Fruit fly (Drosophila melanogaster) whole organism, prepupa: ENCODE measurements around the gene Nasp.

Experiments
- Blimp-1 ChIP-seq: fragments of 200-800 bp; sonication (Bioruptor generic); optimal IDR thresholded peaks from 3 replicates; lab custom pipeline; 2017; ENCODE audit warnings: missing biosample characterization, missing genetic modification characterization, mild to moderate bottlenecking, moderate library complexity, missing genetic modification reagents
- CG10669 ChIP-seq: fragments of 200-800 bp; sonication (Bioruptor generic); optimal IDR thresholded peaks from 3 replicates; lab custom pipeline; 2018; ENCODE audit warnings: missing biosample characterization, mild to moderate bottlenecking, missing genetic modification characterization, moderate library complexity
- CG11294 ChIP-seq: fragments of 200-800 bp; sonication (Bioruptor generic); IDR thresholded peaks from 2 replicates; pipeline ENCODE4 v1.3.6; 2022; ENCODE audit warnings: missing biosample characterization, missing genetic modification characterization
- CG11902 ChIP-seq: fragments of 200-800 bp; sonication (Bioruptor generic); optimal IDR thresholded peaks from 3 replicates; lab custom pipeline; 2016; ENCODE audit warnings: missing biosample characterization, missing genetic modification characterization
- CG15336 ChIP-seq: fragments of 200-800 bp; sonication (Bioruptor generic); IDR thresholded peaks from 2 replicates; pipeline ENCODE4 v1.3.6; 2022; ENCODE audit warnings: missing biosample characterization, missing genetic modification characterization
- CG1621 ChIP-seq: fragments of 200-800 bp; sonication (Bioruptor generic); optimal IDR thresholded peaks from 3 replicates; lab custom pipeline; 2018; ENCODE audit warnings: missing biosample characterization, mild to moderate bottlenecking, missing genetic modification characterization
- CG16779 ChIP-seq: fragments of 200-800 bp; sonication (Bioruptor generic); optimal IDR thresholded peaks from 3 replicates; lab custom pipeline; 2017; ENCODE audit warnings: missing biosample characterization, mild to moderate bottlenecking, missing genetic modification characterization
- CG32006 ChIP-seq: fragments of 200-800 bp; sonication (Bioruptor generic); optimal IDR thresholded peaks from 3 replicates; lab custom pipeline; 2017; ENCODE audit warnings: missing biosample characterization, mild to moderate bottlenecking, missing genetic modification characterization
- CG3919 ChIP-seq: fragments of 200-800 bp; sonication (Bioruptor generic); optimal IDR thresholded peaks from 3 replicates; lab custom pipeline; 2016; ENCODE audit warnings: missing biosample characterization, missing genetic modification characterization
- CG4318 ChIP-seq: fragments of 200-800 bp; sonication (Bioruptor generic); optimal IDR thresholded peaks from 3 replicates; lab custom pipeline; 2017; ENCODE audit warnings: missing biosample characterization, mild to moderate bottlenecking, missing genetic modification characterization
- CG6163 ChIP-seq: fragments of 200-800 bp; sonication (Bioruptor generic); IDR thresholded peaks from 3 replicates; pipeline ENCODE4 v1.3.6; 2022; ENCODE audit warnings: missing biosample characterization, missing genetic modification characterization
- CG6276 ChIP-seq: fragments of 200-800 bp; sonication (Bioruptor generic); optimal IDR thresholded peaks from 2 replicates; lab custom pipeline; 2017; ENCODE audit warnings: missing biosample characterization, mild to moderate bottlenecking, missing genetic modification characterization
- CG6808 ChIP-seq: fragments of 200-800 bp; sonication (Bioruptor generic); optimal IDR thresholded peaks from 3 replicates; lab custom pipeline; 2017; ENCODE audit warnings: missing biosample characterization, missing genetic modification characterization, mild to moderate bottlenecking, moderate library complexity, missing genetic modification reagents
- CG6854 ChIP-seq: fragments of 200-800 bp; sonication (Bioruptor generic); optimal IDR thresholded peaks from 2 replicates; lab custom pipeline; 2017; ENCODE audit warnings: missing biosample characterization, mild to moderate bottlenecking, missing genetic modification characterization
- CG7368 ChIP-seq: fragments of 200-800 bp; sonication (Bioruptor generic); optimal IDR thresholded peaks from 3 replicates; lab custom pipeline; 2016; ENCODE audit warnings: missing biosample characterization, missing genetic modification characterization
- CG8119 ChIP-seq: fragments of 200-800 bp; sonication (Bioruptor generic); IDR thresholded peaks from 3 replicates; pipeline ENCODE4 v1.3.6; 2022; ENCODE audit warnings: missing biosample characterization, missing genetic modification characterization
- CG8319 ChIP-seq: fragments of 200-800 bp; sonication (Bioruptor generic); optimal IDR thresholded peaks from 3 replicates; lab custom pipeline; 2016; ENCODE audit warnings: missing biosample characterization, missing genetic modification characterization
- CG8632 ChIP-seq: fragments of 200-800 bp; sonication (Bioruptor generic); optimal IDR thresholded peaks from 3 replicates; lab custom pipeline; 2016; ENCODE audit warnings: missing biosample characterization, missing genetic modification characterization
- Eip75B ChIP-seq: fragments of 200-800 bp; sonication (Bioruptor generic); optimal IDR thresholded peaks from 3 replicates; lab custom pipeline; 2016; ENCODE audit warnings: missing biosample characterization, missing genetic modification characterization
- Eip78C ChIP-seq: fragments of 200-800 bp; sonication (Bioruptor generic); peaks from one replicate; lab custom pipeline; 2016; ENCODE audit warnings: missing biosample characterization, missing genetic modification characterization
- Ets21C ChIP-seq: fragments of 200-800 bp; sonication (Bioruptor generic); optimal IDR thresholded peaks from 3 replicates; lab custom pipeline; 2016; ENCODE audit warnings: missing biosample characterization, missing genetic modification characterization
- Ets96B ChIP-seq: fragments of 200-800 bp; optimal IDR thresholded peaks from 2 replicates; lab custom pipeline; 2019; ENCODE audit warnings: missing biosample characterization, mild to moderate bottlenecking, missing genetic modification characterization, moderate library complexity
- Hr38 ChIP-seq: sonication (Bioruptor generic); optimal IDR thresholded peaks from 2 replicates; lab custom pipeline; 2016; ENCODE audit warnings: missing biosample characterization, missing genetic modification characterization
- Lpt ChIP-seq: fragments of 200-800 bp; sonication (Bioruptor generic); optimal IDR thresholded peaks from 3 replicates; lab custom pipeline; 2016; ENCODE audit warnings: missing biosample characterization, missing genetic modification characterization
- Met ChIP-seq: fragments of 200-800 bp; sonication (Bioruptor generic); optimal IDR thresholded peaks from 3 replicates; lab custom pipeline; 2016; ENCODE audit warnings: missing biosample characterization, missing genetic modification characterization
- OdsH ChIP-seq: fragments of 200-800 bp; sonication (Bioruptor generic); optimal IDR thresholded peaks from 3 replicates; lab custom pipeline; 2016; ENCODE audit warnings: missing biosample characterization, missing genetic modification characterization
- Smox ChIP-seq: fragments of 200-800 bp; sonication (Bioruptor generic); optimal IDR thresholded peaks from 3 replicates; lab custom pipeline; 2016; ENCODE audit warnings: missing biosample characterization, missing genetic modification characterization
- Sox102F ChIP-seq: fragments of 200-800 bp; sonication (Bioruptor generic); optimal IDR thresholded peaks from 2 replicates; lab custom pipeline; 2016; ENCODE audit warnings: missing biosample characterization, mild to moderate bottlenecking, missing genetic modification characterization
- Sox14 ChIP-seq: fragments of 200-800 bp; sonication (Bioruptor generic); optimal IDR thresholded peaks from 3 replicates; lab custom pipeline; 2016; ENCODE audit warnings: missing biosample characterization, missing genetic modification characterization
- Sox15 ChIP-seq: fragments of 200-800 bp; sonication (Bioruptor generic); optimal IDR thresholded peaks from 3 replicates; lab custom pipeline; 2016; ENCODE audit warnings: missing biosample characterization, missing genetic modification characterization
- achi ChIP-seq: fragments of 200-800 bp; sonication (Bioruptor generic); optimal IDR thresholded peaks from 3 replicates; lab custom pipeline; 2016; ENCODE audit warnings: missing biosample characterization, missing genetic modification characterization
- cyc ChIP-seq: fragments of 200-800 bp; sonication (Bioruptor generic); optimal IDR thresholded peaks from 3 replicates; lab custom pipeline; 2016; ENCODE audit warnings: missing biosample characterization, missing genetic modification characterization
- dac ChIP-seq: fragments of 200-800 bp; sonication (Bioruptor generic); optimal IDR thresholded peaks from 2 replicates; lab custom pipeline; 2017; ENCODE audit warnings: missing biosample characterization, mild to moderate bottlenecking, missing genetic modification characterization
- eg ChIP-seq: fragments of 200-800 bp; sonication (Bioruptor generic); IDR thresholded peaks from 3 replicates; pipeline ENCODE4 v1.3.6; 2022; ENCODE audit warnings: missing biosample characterization, missing genetic modification characterization
- esn ChIP-seq: fragments of 200-800 bp; sonication (Bioruptor generic); optimal IDR thresholded peaks from 2 replicates; lab custom pipeline; 2016; ENCODE audit warnings: missing biosample characterization, mild to moderate bottlenecking, missing genetic modification characterization, moderate library complexity
- fkh ChIP-seq: fragments of 200-800 bp; sonication (Bioruptor generic); optimal IDR thresholded peaks from 3 replicates; lab custom pipeline; 2017; ENCODE audit warnings: missing biosample characterization, mild to moderate bottlenecking, missing genetic modification characterization, moderate library complexity
- lz ChIP-seq: fragments of 200-800 bp; sonication (Bioruptor generic); optimal IDR thresholded peaks from 3 replicates; lab custom pipeline; 2016; ENCODE audit warnings: missing biosample characterization, missing genetic modification characterization
- net ChIP-seq: fragments of 200-800 bp; sonication (Bioruptor generic); optimal IDR thresholded peaks from 3 replicates; lab custom pipeline; 2016; ENCODE audit warnings: missing biosample characterization, missing genetic modification characterization
- pdm3 ChIP-seq: fragments of 200-800 bp; sonication (Bioruptor generic); optimal IDR thresholded peaks from 3 replicates; lab custom pipeline; 2016; ENCODE audit warnings: missing biosample characterization, missing genetic modification characterization
- salr ChIP-seq, 2 experiments: fragments of 200-800 bp; sonication (Bioruptor generic); optimal IDR thresholded peaks; 3 replicates each; lab custom pipeline; 2016 to 2018; ENCODE audit warnings: missing biosample characterization in 2 of 2, missing genetic modification characterization in 2 of 2, mild to moderate bottlenecking in 1 of 2
- spab ChIP-seq: fragments of 200-800 bp; sonication (Bioruptor generic); optimal IDR thresholded peaks from 2 replicates; lab custom pipeline; 2017; ENCODE audit warnings: missing biosample characterization, mild to moderate bottlenecking, missing genetic modification characterization, missing genetic modification reagents
- ss ChIP-seq, 2 experiments: fragments of 200-800 bp; sonication (Bioruptor generic); optimal IDR thresholded peaks; 2 replicates in 1 of 2; 3 replicates in 1 of 2; lab custom pipeline; 2017 to 2018; ENCODE audit warnings: mild to moderate bottlenecking in 2 of 2, missing biosample characterization in 2 of 2, missing genetic modification characterization in 2 of 2, moderate library complexity in 1 of 2
- svp ChIP-seq: fragments of 200-800 bp; sonication (Bioruptor generic); peaks from one replicate; lab custom pipeline; 2016; ENCODE audit warnings: missing biosample characterization, missing genetic modification characterization
- topi ChIP-seq: fragments of 200-800 bp; sonication (Bioruptor generic); optimal IDR thresholded peaks from 3 replicates; lab custom pipeline; 2016; ENCODE audit warnings: missing biosample characterization, missing genetic modification characterization

The Nasp gene

DNA sequence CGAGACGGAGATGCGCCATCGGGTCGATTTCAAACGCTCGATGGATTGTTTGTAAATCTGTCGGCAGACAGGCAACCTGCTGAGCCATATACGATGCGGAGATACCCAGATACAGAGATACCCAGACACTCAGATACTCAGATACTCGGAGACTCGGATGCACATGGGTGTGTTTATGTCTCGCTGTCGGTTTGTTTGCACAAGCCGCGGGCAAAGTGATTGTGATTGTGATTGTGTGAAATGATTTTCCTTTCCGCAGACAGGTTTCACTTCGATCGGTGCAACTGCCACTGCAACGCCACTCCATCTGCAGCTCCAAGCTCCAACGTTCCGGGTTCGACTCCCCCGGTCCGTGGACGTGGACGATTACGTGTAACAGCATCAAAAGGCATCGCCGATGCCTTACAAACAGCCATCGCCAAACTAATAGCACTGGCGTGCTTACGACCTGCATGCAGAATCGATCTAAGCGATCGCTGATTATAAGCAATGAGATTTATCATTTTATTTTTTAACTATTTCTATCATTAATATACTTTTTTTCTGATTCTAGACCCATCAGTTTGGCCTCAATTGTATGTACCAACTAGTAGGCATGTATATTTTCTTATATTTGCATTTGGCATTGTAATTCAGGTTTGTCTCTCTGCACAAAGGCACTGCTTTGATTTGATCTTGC lies 41.3 kb downstream of the Nasp start (continued):
- TF ChIP-seq CG6808 (GFP tag; lab: Kevin White, UChicago) (peak; percentile 43), spab (GFP tag; lab: Kevin White, UChicago) (peak; percentile 66), svp (GFP tag; lab: Kevin White, UChicago) (peak; percentile 79), Met (GFP tag; lab: Kevin White, UChicago) (peak; percentile 50), Hr38 (GFP tag; lab: Kevin White, UChicago) (no peak), Sox15 (GFP tag; lab: Kevin White, UChicago) (peak; percentile 51), fkh (GFP tag; lab: Kevin White, UChicago) (no peak), eg (GFP tag; lab: Robert Waterston, UW) (peak; percentile 97), CG6276 (GFP tag; lab: Kevin White, UChicago) (peak; percentile 86), achi (GFP tag; lab: Kevin White, UChicago) (peak; percentile 82), Sox102F (GFP tag; lab: Kevin White, UChicago) (peak; percentile 57), CG16779 (tag; lab: Kevin White, UChicago) (peak; percentile 73), CG8119 (peak; percentile 92), Sox14 (GFP tag; lab: Kevin White, UChicago) (peak; percentile 73), Eip75B (GFP tag; lab: Kevin White, UChicago) (peak; percentile 67), CG8632 (GFP tag; lab: Kevin White, UChicago) (peak; percentile 54), Ets21C (GFP tag; lab: Kevin White, UChicago) (peak; percentile 31), CG10669 (GFP tag; lab: Kevin White, UChicago) (peak; percentile 78), Ets96B (tag; lab: Kevin White, UChicago) (peak; percentile 84), CG15336 (peak; percentile 90), lz (GFP tag; lab: Kevin White, UChicago) (peak; percentile 60), CG6163 (GFP tag; lab: Robert Waterston, UW) (peak; percentile 92), cyc (GFP tag; lab: Kevin White, UChicago) (peak; percentile 43), CG11294 (GFP tag; lab: Robert Waterston, UW) (peak; percentile 84), esn (GFP tag; lab: Kevin White, UChicago) (peak; percentile 65), pdm3 (peak; percentile 80)

DNA sequence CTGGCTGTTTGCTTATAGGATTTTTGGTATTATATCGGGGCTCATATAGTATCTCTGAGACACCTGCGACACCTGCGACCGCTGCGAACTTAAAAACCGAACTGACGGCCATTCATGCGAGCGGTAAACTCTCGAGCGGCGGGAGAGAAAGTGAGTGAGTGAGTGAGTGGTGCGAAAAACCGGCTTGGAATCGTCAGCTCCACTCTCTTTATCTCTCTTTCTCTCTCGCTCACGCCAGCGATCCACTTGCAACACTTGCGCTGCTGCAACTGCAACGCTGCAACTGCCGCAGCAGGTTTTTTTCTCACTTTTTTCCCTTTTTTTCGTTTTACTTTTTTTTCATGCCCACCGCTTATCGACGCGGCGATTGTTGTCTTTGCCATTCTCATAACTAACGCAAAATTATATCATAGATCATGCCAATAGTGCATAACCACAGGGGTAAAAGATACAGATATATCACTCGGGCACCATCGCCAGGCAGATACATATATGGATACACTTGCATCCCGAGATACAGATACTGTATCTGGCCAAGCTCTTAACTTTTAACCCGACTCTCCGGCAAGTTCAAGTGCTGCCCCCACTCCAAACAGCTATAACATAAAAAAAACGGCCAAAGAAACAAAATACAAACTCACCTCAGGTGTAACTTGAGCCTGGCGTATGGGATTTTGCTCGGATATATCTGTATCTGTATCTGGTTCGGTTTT lies 45.0 kb downstream of the Nasp start:
- TF ChIP-seq CG6163 (GFP tag; lab: Robert Waterston, UW), result peak; percentile 71; the same call in 2 of the 3 replicates
- no peak for TF ChIP-seq Ets21C (GFP tag; lab: Kevin White, UChicago)
- peak; percentile 86 for TF ChIP-seq CG6808 (GFP tag; lab: Kevin White, UChicago)
- peak; percentile 48 to 87 for TF ChIP-seq ss (GFP tag; optimal IDR thresholded peaks at IDR 0.05; lab: Kevin White, UChicago)
- TF ChIP-seq Eip78C (GFP tag; lab: Kevin White, UChicago), result peak; percentile 70
- TF ChIP-seq Hr38 (GFP tag; lab: Kevin White, UChicago), result no peak
- peak; percentile 37 for TF ChIP-seq CG32006
- TF ChIP-seq CG16779 (tag; lab: Kevin White, UChicago), result peak; percentile 63
- TF ChIP-seq dac (GFP tag; lab: Kevin White, UChicago), result peak; percentile 9
- TF ChIP-seq CG4318, result no peak
- TF ChIP-seq Blimp-1 (GFP tag; lab: Kevin White, UChicago), result peak; percentile 94
- peak; percentile 57 for TF ChIP-seq net (GFP tag; lab: Kevin White, UChicago)
- TF ChIP-seq spab (GFP tag; lab: Kevin White, UChicago), result peak; percentile 65
- no peak for TF ChIP-seq CG8319 (GFP tag; lab: Kevin White, UChicago)
- peak; percentile 74 for TF ChIP-seq Lpt (GFP tag; lab: Kevin White, UChicago)
- no peak for TF ChIP-seq esn (GFP tag; lab: Kevin White, UChicago)
- TF ChIP-seq OdsH (GFP tag; lab: Kevin White, UChicago), result no peak
- TF ChIP-seq CG3919 (GFP tag; lab: Kevin White, UChicago), result peak; percentile 71
- TF ChIP-seq Eip75B (GFP tag; lab: Kevin White, UChicago), result peak; percentile 14
- no peak for TF ChIP-seq lz (GFP tag; lab: Kevin White, UChicago)
- TF ChIP-seq salr (GFP tag; optimal IDR thresholded peaks at IDR 0.05; lab: Kevin White, UChicago), result no peak
- peak; percentile 45 for TF ChIP-seq Ets96B (tag; lab: Kevin White, UChicago)
- TF ChIP-seq eg (GFP tag; lab: Robert Waterston, UW), result peak; percentile 73; the same call in 2 of the 3 replicates
- TF ChIP-seq CG6854 (GFP tag; lab: Kevin White, UChicago), result peak; percentile 82
- TF ChIP-seq CG1621 (tag; lab: Kevin White, UChicago), result peak; percentile 20
- peak; percentile 71 for TF ChIP-seq CG15336
- TF ChIP-seq achi (GFP tag; lab: Kevin White, UChicago), result no peak
- peak; percentile 58 for TF ChIP-seq svp (GFP tag; lab: Kevin White, UChicago)
- TF ChIP-seq CG6276 (GFP tag; lab: Kevin White, UChicago), result peak; percentile 80
- TF ChIP-seq Sox102F (GFP tag; lab: Kevin White, UChicago), result peak; percentile 37
- no peak for TF ChIP-seq CG11902
- TF ChIP-seq Met (GFP tag; lab: Kevin White, UChicago), result no peak
- no peak for TF ChIP-seq CG7368 (GFP tag; lab: Kevin White, UChicago)
- TF ChIP-seq cyc (GFP tag; lab: Kevin White, UChicago), result no peak
- no peak for TF ChIP-seq Smox (GFP tag; lab: Kevin White, UChicago)
- no peak for TF ChIP-seq topi (GFP tag; lab: Kevin White, UChicago)
- TF ChIP-seq CG10669 (GFP tag; lab: Kevin White, UChicago), result peak; percentile 27
